Fruit fly (Drosophila melanogaster): ENCODE results near the gene CG15317.

The CG15317 gene

DNA sequence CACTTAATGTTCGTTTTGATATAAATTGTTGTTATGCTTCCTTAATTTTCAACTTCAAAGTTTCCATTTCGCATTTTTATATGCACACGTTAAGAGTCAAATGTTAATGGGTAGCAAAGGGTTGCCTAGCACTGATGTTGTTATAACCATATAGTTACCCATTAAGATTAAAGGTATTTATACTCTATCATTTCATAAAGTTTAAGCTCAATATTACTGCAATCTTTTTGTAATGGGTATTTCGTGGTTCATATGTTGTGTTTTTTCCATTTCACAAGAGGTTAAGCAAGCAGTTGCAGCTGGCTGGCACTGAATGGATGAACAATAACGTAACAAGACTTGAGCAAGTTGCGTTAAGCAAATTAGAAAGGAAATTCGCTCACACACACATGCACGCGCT is 24.5 kb downstream of the CG15317 start (continued):
- TF ChIP-seq fu2 (GFP tag; optimal IDR thresholded peaks at IDR 0.05) (no peak), Myb (GFP tag; optimal IDR thresholded peaks at IDR 0.05) (no peak), CG11504 (tag; optimal IDR thresholded peaks at IDR 0.05) (peak; percentile 43)

DNA sequence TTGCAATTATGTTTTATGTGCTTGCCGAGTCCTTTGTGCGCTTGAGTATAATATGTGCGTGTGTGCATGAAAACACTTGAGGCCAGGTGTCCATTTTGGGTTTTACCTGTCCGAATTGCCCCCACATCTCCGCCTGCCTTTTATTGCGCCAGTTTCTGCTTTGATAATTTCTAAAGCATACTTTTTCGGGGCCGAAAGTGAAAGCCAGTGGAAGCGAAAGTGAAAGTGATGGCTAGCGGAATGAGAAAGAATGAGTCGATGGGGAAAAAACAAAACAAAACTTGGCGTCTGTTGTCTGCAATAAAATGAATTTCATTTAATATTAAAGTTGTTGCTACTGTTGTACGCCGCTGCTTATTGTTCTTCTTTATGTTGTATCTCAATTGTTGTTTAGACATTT is 32.8 kb downstream of the CG15317 start:
- TF ChIP-seq CG34376 (GFP tag; optimal IDR thresholded peaks at IDR 0.05) (no peak), z (GFP tag; IDR thresholded peaks at IDR 0.05) (no peak), Blimp-1 (GFP tag; optimal IDR thresholded peaks at IDR 0.05) (peak; percentile 78), HLH3B (GFP tag; IDR thresholded peaks at IDR 0.05) (no peak), dpn (GFP tag; optimal IDR thresholded peaks at IDR 0.05) (no peak), CG33557 (GFP tag; optimal IDR thresholded peaks at IDR 0.05) (peak; percentile 56), CG9876 (GFP tag; optimal IDR thresholded peaks at IDR 0.05) (no peak), CG10267 (tag; optimal IDR thresholded peaks at IDR 0.05) (no peak)

DNA sequence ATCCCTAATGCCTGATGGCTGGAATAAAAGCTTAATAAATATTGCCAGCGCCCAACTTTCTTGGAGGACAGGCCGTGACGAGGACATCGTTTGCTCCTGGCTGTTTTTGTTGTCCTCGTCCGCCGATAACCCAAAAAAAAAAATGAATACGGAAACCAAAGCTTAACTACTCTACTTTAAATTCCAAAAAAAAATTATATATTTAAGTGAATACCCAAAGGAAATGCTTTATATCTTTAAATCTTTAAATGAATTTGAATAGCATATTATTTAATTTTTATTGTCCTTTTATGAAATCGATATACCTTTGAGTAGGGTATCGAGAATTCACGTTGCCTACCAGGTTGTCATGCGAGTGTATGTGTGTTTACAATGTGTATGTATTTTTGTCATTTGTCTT is 36.2 kb downstream of the CG15317 start:
- TF ChIP-seq CG11504 (tag; optimal IDR thresholded peaks at IDR 0.05), result peak; percentile 62
- no peak for TF ChIP-seq CG15011 (GFP tag; optimal IDR thresholded peaks at IDR 0.05)
- peak; percentile 0 for TF ChIP-seq lilli (GFP tag; optimal IDR thresholded peaks at IDR 0.05)
- peak; percentile 31 for TF ChIP-seq CG15514 (GFP tag; optimal IDR thresholded peaks at IDR 0.05)
- TF ChIP-seq CG17385 (GFP tag; optimal IDR thresholded peaks at IDR 0.05), result peak; percentile 3
- peak; percentile 46 for TF ChIP-seq Meics (GFP tag; optimal IDR thresholded peaks at IDR 0.05)
- TF ChIP-seq gem (tag; optimal IDR thresholded peaks at IDR 0.05), result peak; percentile 54
- 0 out of 2 replicates have a peak, but pooled peaks have one; percentile 24 for TF ChIP-seq CG32532 (GFP tag; IDR thresholded peaks at IDR 0.05)
- TF ChIP-seq CG10147 (GFP tag; optimal IDR thresholded peaks at IDR 0.05), result peak; percentile 10
- no peak for TF ChIP-seq CG8359 (GFP tag; optimal IDR thresholded peaks at IDR 0.05; ENCODE audit: borderline replicate concordance)
- peak; percentile 6 for TF ChIP-seq CG9727 (GFP tag; optimal IDR thresholded peaks at IDR 0.05)
- TF ChIP-seq CTCF (GFP tag; optimal IDR thresholded peaks at IDR 0.05), result no peak
- peak; percentile 44 for TF ChIP-seq grau (tag; optimal IDR thresholded peaks at IDR 0.05)
- peak; percentile 0 for TF ChIP-seq Oli (tag; optimal IDR thresholded peaks at IDR 0.05)
- no peak for TF ChIP-seq hb (GFP tag; IDR thresholded peaks at IDR 0.05; ENCODE audit: partially characterized antibody)
- no peak for TF ChIP-seq CG4617 (GFP tag; optimal IDR thresholded peaks at IDR 0.05; ENCODE audit: borderline replicate concordance)
- TF ChIP-seq dysf (GFP tag; IDR thresholded peaks at IDR 0.05), result peak; percentile 48; the same call in 1 of the 3 replicates
- peak; percentile 32 for TF ChIP-seq CoRest (tag; optimal IDR thresholded peaks at IDR 0.05)
- TF ChIP-seq CG12744 (GFP tag; optimal IDR thresholded peaks at IDR 0.05), result no peak
- no peak for TF ChIP-seq CG3407 (GFP tag; optimal IDR thresholded peaks at IDR 0.05)
- TF ChIP-seq CG7839 (tag; optimal IDR thresholded peaks at IDR 0.05), result peak; percentile 49
- peak; percentile 11 for TF ChIP-seq caup (GFP tag; optimal IDR thresholded peaks at IDR 0.05; ENCODE audit: severe bottlenecking)
- TF ChIP-seq slbo (GFP tag; IDR thresholded peaks at IDR 0.05), result peak; percentile 38; the same call in 1 of the 2 replicates
- no peak for TF ChIP-seq CG2199 (GFP tag; IDR thresholded peaks at IDR 0.05)
- TF ChIP-seq sna (GFP tag; IDR thresholded peaks at IDR 0.05; ENCODE audit: partially characterized antibody), result no peak
- peak; percentile 63 for TF ChIP-seq row (GFP tag; IDR thresholded peaks at IDR 0.05)
- TF ChIP-seq lab (GFP tag; optimal IDR thresholded peaks at IDR 0.05), result peak; percentile 65
- peak; percentile 52 for TF ChIP-seq CG13424 (tag; optimal IDR thresholded peaks at IDR 0.05)
- peak; percentile 67 for TF ChIP-seq CG2678 (tag; optimal IDR thresholded peaks at IDR 0.05)
- TF ChIP-seq CG6765 (GFP tag; optimal IDR thresholded peaks at IDR 0.05), result peak; percentile 5
- TF ChIP-seq sug (tag; optimal IDR thresholded peaks at IDR 0.05), result peak; percentile 6
- TF ChIP-seq CG12391 (tag; optimal IDR thresholded peaks at IDR 0.05), result peak; percentile 11
- no peak for TF ChIP-seq Atf3 (GFP tag; optimal IDR thresholded peaks at IDR 0.05)
- peak; percentile 58 for TF ChIP-seq dmrt99B (tag; optimal IDR thresholded peaks at IDR 0.05)
- TF ChIP-seq scrt (GFP tag; optimal IDR thresholded peaks at IDR 0.05), result peak; percentile 19
- TF ChIP-seq Dbx (GFP tag; IDR thresholded peaks at IDR 0.05), result peak; percentile 56; the same call in 2 of the 3 replicates
- TF ChIP-seq Dek (tag; optimal IDR thresholded peaks at IDR 0.05), result peak; percentile 26

All from whole organism, embryonic.